Worm (Caenorhabditis elegans): Measurements from ENCODE around the gene sre-47.

The sre-47 gene

DNA sequence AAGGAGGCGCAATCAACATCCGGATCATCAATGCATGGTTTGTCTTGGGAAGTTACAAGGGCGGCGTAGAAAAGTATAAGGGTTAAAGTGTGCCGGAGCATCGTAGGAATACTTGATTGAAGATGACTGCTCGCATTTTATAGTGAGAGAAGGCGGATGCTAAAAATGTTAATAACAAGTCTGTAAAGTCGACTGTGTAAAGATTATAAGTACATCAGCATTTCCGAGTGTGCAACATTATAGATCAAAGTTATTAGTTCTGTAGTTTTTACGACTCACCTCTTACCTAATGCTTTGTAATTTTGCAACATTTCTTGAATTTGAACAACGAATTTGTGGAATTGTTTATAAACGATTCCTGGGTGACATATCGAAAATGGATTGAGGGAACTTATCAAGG, 10.5 kb upstream of the sre-47 start, which contains the start of gene Y39G8B.7:
Y39G8B.7 (minus strand) TSS at position 101 of the 400 bp plus-strand sequence.
- TF ChIP-seq tlp-1 (tag; optimal IDR thresholded peaks at IDR 0.05), result no peak
- no peak for TF ChIP-seq Y116A8C.19 (tag; optimal IDR thresholded peaks at IDR 0.05; ENCODE audit: borderline replicate concordance)
- no peak for TF ChIP-seq fkh-10 (GFP tag; optimal IDR thresholded peaks at IDR 0.05)
- TF ChIP-seq mab-9 (GFP tag; IDR thresholded peaks at IDR 0.05), result no peak
- TF ChIP-seq unc-130 (tag; optimal IDR thresholded peaks at IDR 0.05), result no peak
- no peak for TF ChIP-seq nhr-28 (tag; optimal IDR thresholded peaks at IDR 0.05)
- TF ChIP-seq egl-13 (tag; optimal IDR thresholded peaks at IDR 0.05), result no peak
- TF ChIP-seq fkh-4 (tag; optimal IDR thresholded peaks at IDR 0.05; ENCODE audit: borderline replicate concordance), result no peak
- no peak for TF ChIP-seq xbp-1 (tag; optimal IDR thresholded peaks at IDR 0.05)
- no peak for TF ChIP-seq nhr-12 (tag; optimal IDR thresholded peaks at IDR 0.05)
- TF ChIP-seq C04F5.9 (tag; optimal IDR thresholded peaks at IDR 0.05), result no peak
- no peak for TF ChIP-seq ets-5 (GFP tag; IDR thresholded peaks at IDR 0.05)
- TF ChIP-seq aly-2 (tag; optimal IDR thresholded peaks at IDR 0.05), result no peak
- no peak for TF ChIP-seq tbx-2 (tag; optimal IDR thresholded peaks at IDR 0.05)
- no peak for TF ChIP-seq nhr-71 (tag; optimal IDR thresholded peaks at IDR 0.05)
- TF ChIP-seq dpl-1 (GFP tag; optimal IDR thresholded peaks at IDR 0.05), result no peak
- no peak for TF ChIP-seq nhr-76 (tag; optimal IDR thresholded peaks at IDR 0.05)
- TF ChIP-seq snpc-4 (tag; optimal IDR thresholded peaks at IDR 0.05), result no peak

DNA sequence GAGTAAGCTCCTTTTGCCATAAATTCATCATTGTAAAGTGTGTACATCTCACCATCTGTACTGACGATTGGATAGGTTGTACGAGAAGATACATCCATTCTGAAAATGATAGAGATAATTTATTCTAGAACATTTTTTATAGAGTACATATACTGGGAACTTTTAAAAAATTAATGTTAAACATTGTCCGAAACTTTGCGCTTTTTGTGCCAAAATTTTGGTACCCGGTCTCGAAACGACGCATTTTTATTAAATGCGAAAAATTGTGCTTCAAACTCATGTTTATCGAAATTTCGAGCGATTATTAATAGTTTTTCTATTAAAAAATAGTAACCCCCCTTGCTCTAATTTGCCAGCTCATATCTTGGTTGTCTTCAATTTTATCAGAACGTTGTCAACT, 7.3 kb upstream of the sre-47 start, which contains the start of gene Y39G8B.5:
Y39G8B.5 (minus strand) TSS at position 101 of the 400 bp plus-strand sequence.
- TF ChIP-seq efl-1 (optimal IDR thresholded peaks at IDR 0.05) (no peak), efl-1 (GFP tag; optimal IDR thresholded peaks at IDR 0.05 in 1 of 2) (peak in 1 of 2 experiments; percentile 6), jun-1 (tag; optimal IDR thresholded peaks at IDR 0.05) (no peak)

- TF ChIP-seq nhr-19 (GFP tag; conservative IDR thresholded peaks at IDR 0.05) (no peak), elt-2 (tag; optimal IDR thresholded peaks at IDR 0.05) (peak; percentile 60)
These were observed 1.5 kb downstream of the sre-47 start, which contains the start of the genes Y39G8B.13 and Y39G8B.10 for ce11 chrII:13982923-13983322. Gene Y39G8B.13 (minus strand): TSS chrII:13983047. Gene Y39G8B.10 (minus strand): TSS chrII:13983115.

- TF ChIP-seq elt-3 (tag; optimal IDR thresholded peaks at IDR 0.05) (no peak), pax-3 (tag; optimal IDR thresholded peaks at IDR 0.05) (no peak), unc-30 (tag; optimal IDR thresholded peaks at IDR 0.05) (no peak), nhr-47 (tag; optimal IDR thresholded peaks at IDR 0.05) (no peak), isw-1 (GFP tag; IDR thresholded peaks at IDR 0.05) (no peak), nhr-71 (tag; optimal IDR thresholded peaks at IDR 0.05) (no peak), sptf-1 (tag; optimal IDR thresholded peaks at IDR 0.05) (no peak), unc-98 (GFP tag; IDR thresholded peaks at IDR 0.05) (no peak), ztf-4 (tag; optimal IDR thresholded peaks at IDR 0.05) (no peak), zag-1 (tag; optimal IDR thresholded peaks at IDR 0.05) (no peak), ets-5 (GFP tag; IDR thresholded peaks at IDR 0.05) (no peak), snu-23 (GFP tag; optimal IDR thresholded peaks at IDR 0.05) (no peak), xbp-1 (tag; optimal IDR thresholded peaks at IDR 0.05) (no peak), swsn-7 (tag; optimal IDR thresholded peaks at IDR 0.05) (no peak), lin-15B (tag; optimal IDR thresholded peaks at IDR 0.05) (no peak), pag-3 (tag; optimal IDR thresholded peaks at IDR 0.05; ENCODE audit: borderline replicate concordance, insufficient read depth) (no peak), nhr-84 (tag; optimal IDR thresholded peaks at IDR 0.05) (no peak), Y116A8C.19 (tag; optimal IDR thresholded peaks at IDR 0.05; ENCODE audit: borderline replicate concordance) (no peak), irx-1 (tag; optimal IDR thresholded peaks at IDR 0.05) (no peak)
These were observed 2.2 kb downstream of the sre-47 start for ce11 chrII:13982247-13982646.

Measured in whole organism, L1 larva.